Fruit fly (Drosophila melanogaster): ENCODE measurements around the gene mof.

The mof gene

dm6 chrX:5876584-5876983 lies at the start of gene mof:
Gene mof (minus strand): TSS chrX:5876853.
- TF ChIP-seq CG12768 (GFP tag; optimal IDR thresholded peaks at IDR 0.05) (no peak), pad (GFP tag; optimal IDR thresholded peaks at IDR 0.05) (no peak), tj (GFP tag; optimal IDR thresholded peaks at IDR 0.05) (no peak), Hr96 (GFP tag; optimal IDR thresholded peaks at IDR 0.05) (no peak), cic (GFP tag; optimal IDR thresholded peaks at IDR 0.05) (no peak), kay (GFP tag; ENCODE audit: borderline replicate concordance) (no peak), Mnt (GFP tag; optimal IDR thresholded peaks at IDR 0.05) (peak; percentile 17), bab1 (GFP tag; optimal IDR thresholded peaks at IDR 0.05) (peak; percentile 74), Crg-1 (GFP tag; optimal IDR thresholded peaks at IDR 0.05) (no peak), CG14711 (tag; optimal IDR thresholded peaks at IDR 0.05) (no peak)

dm6 chrX:5925793-5926418 lies 49.3 kb upstream of the mof start:
- TF ChIP-seq CG7045 (GFP tag; optimal IDR thresholded peaks at IDR 0.05) (no peak), CG12768 (GFP tag; optimal IDR thresholded peaks at IDR 0.05) (no peak), CG7101 (tag; optimal IDR thresholded peaks at IDR 0.05) (no peak), bab1 (GFP tag; optimal IDR thresholded peaks at IDR 0.05) (peak; percentile 78), CG14711 (tag; optimal IDR thresholded peaks at IDR 0.05) (peak; percentile 59)

- TF ChIP-seq toe (GFP tag; optimal IDR thresholded peaks at IDR 0.05) (no peak), tj (GFP tag; optimal IDR thresholded peaks at IDR 0.05) (no peak), pad (GFP tag; optimal IDR thresholded peaks at IDR 0.05) (no peak), CG5204 (GFP tag; optimal IDR thresholded peaks at IDR 0.05) (no peak), CG1620 (GFP tag; optimal IDR thresholded peaks at IDR 0.05) (no peak), bab1 (GFP tag; optimal IDR thresholded peaks at IDR 0.05) (no peak), CG14711 (tag; optimal IDR thresholded peaks at IDR 0.05) (no peak), cnc (optimal IDR thresholded peaks at IDR 0.05) (no peak), Hr96 (GFP tag; optimal IDR thresholded peaks at IDR 0.05) (no peak), kay (GFP tag; ENCODE audit: borderline replicate concordance) (no peak)
These were observed 47.7 kb upstream of the mof start for dm6 chrX:5924378-5924777.

dm6 chrX:5923124-5923523 lies 46.5 kb upstream of the mof start:
- TF ChIP-seq Mnt (GFP tag; optimal IDR thresholded peaks at IDR 0.05), result no peak
- no peak for TF ChIP-seq pad (GFP tag; optimal IDR thresholded peaks at IDR 0.05)
- no peak for TF ChIP-seq bab1 (GFP tag; optimal IDR thresholded peaks at IDR 0.05)
- TF ChIP-seq CG1620 (GFP tag; optimal IDR thresholded peaks at IDR 0.05), result no peak
- no peak for TF ChIP-seq Clk (GFP tag; optimal IDR thresholded peaks at IDR 0.05)

- TF ChIP-seq CG11617 (GFP tag; optimal IDR thresholded peaks at IDR 0.05) (no peak), bab1 (GFP tag; optimal IDR thresholded peaks at IDR 0.05) (no peak), toe (GFP tag; optimal IDR thresholded peaks at IDR 0.05) (no peak), CG7101 (tag; optimal IDR thresholded peaks at IDR 0.05) (no peak), CG14711 (tag; optimal IDR thresholded peaks at IDR 0.05) (no peak)
These were observed 45.4 kb upstream of the mof start for dm6 chrX:5922057-5922456.

dm6 chrX:5920932-5921331 lies 44.3 kb upstream of the mof start:
- TF ChIP-seq CG33017 (tag; optimal IDR thresholded peaks at IDR 0.05) (peak; percentile 31), cic (GFP tag; optimal IDR thresholded peaks at IDR 0.05) (peak; percentile 67), kay (GFP tag; ENCODE audit: borderline replicate concordance) (peak; percentile 44), CG7101 (tag; optimal IDR thresholded peaks at IDR 0.05) (peak; percentile 69), CG1620 (GFP tag; optimal IDR thresholded peaks at IDR 0.05) (no peak), cnc (optimal IDR thresholded peaks at IDR 0.05) (no peak), CG11617 (GFP tag; optimal IDR thresholded peaks at IDR 0.05) (peak; percentile 69), pad (GFP tag; optimal IDR thresholded peaks at IDR 0.05) (peak; percentile 3), CG14711 (tag; optimal IDR thresholded peaks at IDR 0.05) (peak; percentile 35), bab1 (GFP tag; optimal IDR thresholded peaks at IDR 0.05) (no peak), Mnt (GFP tag; optimal IDR thresholded peaks at IDR 0.05) (peak; percentile 49), tj (GFP tag; optimal IDR thresholded peaks at IDR 0.05) (peak; percentile 55), CG12768 (GFP tag; optimal IDR thresholded peaks at IDR 0.05) (no peak), CG5204 (GFP tag; optimal IDR thresholded peaks at IDR 0.05) (peak; percentile 45)

dm6 chrX:5918499-5919126 lies 42.0 kb upstream of the mof start:
- TF ChIP-seq cic (GFP tag; optimal IDR thresholded peaks at IDR 0.05) (peak; percentile 90), CG11617 (GFP tag; optimal IDR thresholded peaks at IDR 0.05) (peak; percentile 94), ovo (GFP tag; optimal IDR thresholded peaks at IDR 0.05) (peak; percentile 38), tj (GFP tag; optimal IDR thresholded peaks at IDR 0.05) (peak; percentile 81), CG12768 (GFP tag; optimal IDR thresholded peaks at IDR 0.05) (peak; percentile 96), Crg-1 (GFP tag; optimal IDR thresholded peaks at IDR 0.05) (peak; percentile 98), CG14711 (tag; optimal IDR thresholded peaks at IDR 0.05) (peak; percentile 96), CG1620 (GFP tag; optimal IDR thresholded peaks at IDR 0.05) (peak; percentile 94), Hr96 (GFP tag; optimal IDR thresholded peaks at IDR 0.05) (peak; percentile 97), cnc (optimal IDR thresholded peaks at IDR 0.05) (no peak), kay (GFP tag; ENCODE audit: borderline replicate concordance) (peak; percentile 96), Clk (GFP tag; optimal IDR thresholded peaks at IDR 0.05) (peak; percentile 81), bab1 (GFP tag; optimal IDR thresholded peaks at IDR 0.05) (peak; percentile 91), CG33017 (tag; optimal IDR thresholded peaks at IDR 0.05) (peak; percentile 96), Mnt (GFP tag; optimal IDR thresholded peaks at IDR 0.05) (peak; percentile 94), CG5204 (GFP tag; optimal IDR thresholded peaks at IDR 0.05) (peak; percentile 88), CG7045 (GFP tag; optimal IDR thresholded peaks at IDR 0.05) (peak; percentile 92), toe (GFP tag; optimal IDR thresholded peaks at IDR 0.05) (peak; percentile 88), pad (GFP tag; optimal IDR thresholded peaks at IDR 0.05) (peak; percentile 94), CG7101 (tag; optimal IDR thresholded peaks at IDR 0.05) (peak; percentile 99)

All from whole organism, adult.